Worm (Caenorhabditis elegans) whole organism, L1 larva: Measurements from ENCODE around the gene bath-44.

Source experiments
- C04F5.9 ChIP-seq: sonication (generic microtip); optimal IDR thresholded peaks from 2 replicates; lab custom pipeline; 2016; ENCODE audit warnings: missing genetic modification characterization, missing compliant biosample characterization
- C34B4.2 ChIP-seq: sonication (generic microtip); optimal IDR thresholded peaks from 2 replicates; lab custom pipeline; 2017; ENCODE audit warnings: mild to moderate bottlenecking, missing genetic modification characterization, missing compliant biosample characterization
- F16B12.6 ChIP-seq: fragments of 150-350 bp; optimal IDR thresholded peaks from 2 replicates; lab custom pipeline; 2014; ENCODE audit warnings: missing biosample characterization, missing genetic modification characterization
- alr-1 ChIP-seq: fragments of 200-800 bp; sonication (Bioruptor generic); optimal IDR thresholded peaks from 2 replicates; lab custom pipeline; 2018; ENCODE audit warnings: borderline replicate concordance, mild to moderate bottlenecking, missing genetic modification characterization, missing compliant biosample characterization
- aly-2 ChIP-seq: fragments of 150-350 bp; optimal IDR thresholded peaks from 2 replicates; lab custom pipeline; 2014; ENCODE audit warnings: missing biosample characterization, missing genetic modification characterization
- ama-1 ChIP-seq: fragments of 150-350 bp; optimal IDR thresholded peaks from 2 replicates; lab custom pipeline; 2014
- blmp-1 ChIP-seq: fragments of 150-350 bp; optimal IDR thresholded peaks from 2 replicates; lab custom pipeline; 2014; ENCODE audit warnings: missing biosample characterization, missing genetic modification characterization
- ceh-63 ChIP-seq: fragments of 200-800 bp; sonication (Bioruptor generic); optimal IDR thresholded peaks from 2 replicates; lab custom pipeline; 2018; ENCODE audit warnings: mild to moderate bottlenecking, missing genetic modification characterization, missing compliant biosample characterization
- ceh-88 ChIP-seq: fragments of 200-800 bp; sonication (Bioruptor generic); IDR thresholded peaks from 2 replicates; pipeline ENCODE4 v1.3.6; 2022; ENCODE audit warnings: missing genetic modification characterization, missing compliant biosample characterization
- ces-1 ChIP-seq: fragments of 150-350 bp; optimal IDR thresholded peaks from 2 replicates; lab custom pipeline; 2014; ENCODE audit warnings: missing biosample characterization, missing genetic modification reagents, missing genetic modification characterization
- dpl-1 ChIP-seq, 3 experiments: fragments of 150-350 bp in 2 of 3; sonication (generic microtip) in 1 of 3; optimal IDR thresholded peaks; 2 replicates each; lab custom pipeline; 2014 to 2017; ENCODE audit warnings: missing biosample characterization in 3 of 3, missing genetic modification characterization in 3 of 3, missing genetic modification reagents in 3 of 3
- efl-1 ChIP-seq, 4 experiments: fragments of 150-350 bp; optimal IDR thresholded peaks in 3 of 4; peaks in 1 of 4; 1 replicate in 1 of 4; 2 replicates in 3 of 4; lab custom pipeline; 2014; ENCODE audit warnings: missing biosample characterization in 2 of 4, missing genetic modification characterization in 2 of 4, missing genetic modification reagents in 2 of 4
- elt-3 ChIP-seq, 6 experiments: fragments of 150-350 bp in 1 of 6; sonication (generic microtip); optimal IDR thresholded peaks; 2 replicates each; lab custom pipeline; 2017 to 2018; ENCODE audit warnings: missing biosample characterization in 6 of 6, missing genetic modification characterization in 6 of 6, inconsistent platforms in 1 of 6
- ets-5 ChIP-seq: fragments of 200-800 bp; sonication (Bioruptor generic); IDR thresholded peaks from 2 replicates; pipeline ENCODE4 v1.3.6; 2022; ENCODE audit warnings: missing genetic modification characterization, missing compliant biosample characterization
- fkh-10 ChIP-seq: sonication (generic microtip); optimal IDR thresholded peaks from 2 replicates; lab custom pipeline; 2017; ENCODE audit warnings: missing biosample characterization, missing genetic modification reagents, missing genetic modification characterization
- fkh-8 ChIP-seq: sonication (generic microtip); optimal IDR thresholded peaks from 2 replicates; lab custom pipeline; 2016; ENCODE audit warnings: mild to moderate bottlenecking, missing genetic modification characterization, missing compliant biosample characterization
- grh-1 ChIP-seq: fragments of 200-800 bp; sonication (Bioruptor generic); IDR thresholded peaks from 2 replicates; pipeline ENCODE4 v1.3.6; 2022; ENCODE audit warnings: missing genetic modification reagents, missing genetic modification characterization, missing compliant biosample characterization
- hlh-17 ChIP-seq: fragments of 200-800 bp; sonication (Bioruptor generic); optimal IDR thresholded peaks from 2 replicates; lab custom pipeline; 2018; ENCODE audit warnings: missing genetic modification characterization, mild to moderate bottlenecking, missing compliant biosample characterization, moderate library complexity, borderline replicate concordance
- hpl-2 ChIP-seq: fragments of 150-350 bp; optimal IDR thresholded peaks from 2 replicates; lab custom pipeline; 2014; ENCODE audit warnings: missing biosample characterization, missing genetic modification reagents, missing genetic modification characterization
- irx-1 ChIP-seq: sonication (generic microtip); optimal IDR thresholded peaks from 2 replicates; lab custom pipeline; 2016; ENCODE audit warnings: missing genetic modification characterization, missing compliant biosample characterization
- lin-13 ChIP-seq: fragments of 150-350 bp; optimal IDR thresholded peaks from 2 replicates; lab custom pipeline; 2014; ENCODE audit warnings: missing biosample characterization, missing genetic modification reagents, missing genetic modification characterization
- lin-35 ChIP-seq, 2 experiments: fragments of 150-350 bp; optimal IDR thresholded peaks; 2 replicates each; lab custom pipeline; 2014; ENCODE audit warnings: missing biosample characterization in 2 of 2, missing genetic modification characterization in 2 of 2, missing genetic modification reagents in 2 of 2
- mab-9 ChIP-seq: fragments of 200-800 bp; sonication (Bioruptor generic); IDR thresholded peaks from 2 replicates; pipeline ENCODE4 v1.3.6; 2022; ENCODE audit warnings: missing genetic modification reagents, missing genetic modification characterization, missing compliant biosample characterization
- mdl-1 ChIP-seq, 2 experiments: fragments of 150-350 bp; optimal IDR thresholded peaks; 2 replicates each; lab custom pipeline; 2014 to 2017; ENCODE audit warnings: missing biosample characterization in 2 of 2, missing genetic modification characterization in 2 of 2, inconsistent platforms in 1 of 2
- nhr-11 ChIP-seq: fragments of 150-350 bp; optimal IDR thresholded peaks from 2 replicates; lab custom pipeline; 2014; ENCODE audit warnings: missing biosample characterization, missing genetic modification characterization
- nhr-20 ChIP-seq: sonication (generic microtip); optimal IDR thresholded peaks from 2 replicates; lab custom pipeline; 2016; ENCODE audit warnings: mild to moderate bottlenecking, missing genetic modification characterization, missing compliant biosample characterization
- nhr-76 ChIP-seq: sonication (generic microtip); optimal IDR thresholded peaks from 2 replicates; lab custom pipeline; 2017; ENCODE audit warnings: missing biosample characterization, missing genetic modification characterization
- nhr-85 ChIP-seq: sonication (generic microtip); peaks from one replicate; lab custom pipeline; 2016; ENCODE audit warnings: missing genetic modification characterization, inconsistent platforms, missing compliant biosample characterization
- nhr-90 ChIP-seq: sonication (generic microtip); optimal IDR thresholded peaks from 2 replicates; lab custom pipeline; 2016; ENCODE audit warnings: mild to moderate bottlenecking, missing genetic modification characterization, missing compliant biosample characterization; ENCODE audit not compliant: poor library complexity
- pax-3 ChIP-seq: fragments of 200-800 bp; sonication (Bioruptor generic); optimal IDR thresholded peaks from 2 replicates; lab custom pipeline; 2018; ENCODE audit warnings: mild to moderate bottlenecking, missing genetic modification characterization, moderate library complexity, missing compliant biosample characterization
- pqm-1 ChIP-seq: sonication (generic microtip); optimal IDR thresholded peaks from 3 replicates; lab custom pipeline; 2017; ENCODE audit warnings: missing biosample characterization, missing genetic modification characterization
- rnt-1 ChIP-seq: sonication (generic microtip); optimal IDR thresholded peaks from 2 replicates; lab custom pipeline; 2016; ENCODE audit warnings: mild to moderate bottlenecking, missing genetic modification characterization, moderate library complexity, missing compliant biosample characterization
- sup-37 ChIP-seq: fragments of 200-800 bp; sonication (Bioruptor generic); optimal IDR thresholded peaks from 2 replicates; lab custom pipeline; 2018; ENCODE audit warnings: mild to moderate bottlenecking, missing genetic modification characterization, missing compliant biosample characterization
- tbx-2 ChIP-seq: sonication (generic microtip); optimal IDR thresholded peaks from 2 replicates; lab custom pipeline; 2016; ENCODE audit warnings: missing genetic modification characterization, missing compliant biosample characterization
- unc-30 ChIP-seq: sonication (generic microtip); optimal IDR thresholded peaks from 2 replicates; lab custom pipeline; 2017; ENCODE audit warnings: missing biosample characterization, missing genetic modification characterization
- unc-62 ChIP-seq: fragments of 150-350 bp; optimal IDR thresholded peaks from 2 replicates; lab custom pipeline; 2014; ENCODE audit warnings: missing biosample characterization, missing genetic modification reagents, missing genetic modification characterization
- unc-86 ChIP-seq: sonication (generic microtip); optimal IDR thresholded peaks from 2 replicates; lab custom pipeline; 2016; ENCODE audit warnings: missing genetic modification characterization, missing compliant biosample characterization
- zag-1 ChIP-seq: fragments of 150-350 bp; optimal IDR thresholded peaks from 2 replicates; lab custom pipeline; 2014; ENCODE audit warnings: missing biosample characterization, missing genetic modification characterization
- zip-4 ChIP-seq: fragments of 200-800 bp; sonication (Bioruptor generic); optimal IDR thresholded peaks from 2 replicates; lab custom pipeline; 2018; ENCODE audit warnings: mild to moderate bottlenecking, missing genetic modification characterization, moderate library complexity, missing compliant biosample characterization
- ztf-11 ChIP-seq, 2 experiments: sonication (generic microtip); optimal IDR thresholded peaks; 2 replicates each; lab custom pipeline; 2016 to 2017; ENCODE audit warnings: missing genetic modification characterization in 2 of 2, missing biosample characterization in 1 of 2, missing compliant biosample characterization in 1 of 2

The bath-44 gene

ce11 chrII:7396081-7396480 lies 1.3 kb downstream of the bath-44 start:
- TF ChIP-seq pax-3 (tag; lab: Kevin White, UChicago) (no peak), unc-62 (GFP tag; lab: Kevin White, UChicago) (no peak), pqm-1 (tag; lab: Kevin White, UChicago) (no peak), fkh-8 (tag; lab: Kevin White, UChicago) (no peak), fkh-10 (no peak), dpl-1 (GFP tag; optimal IDR thresholded peaks at IDR 0.05; lab: Kevin White, UChicago) (no peak), rnt-1 (tag; lab: Kevin White, UChicago) (no peak), ceh-88 (GFP tag; lab: Robert Waterston, UW) (no peak), lin-13 (GFP tag; lab: Kevin White, UChicago) (no peak), ceh-63 (no peak), alr-1 (tag; lab: Kevin White, UChicago) (no peak), blmp-1 (tag; lab: Kevin White, UChicago) (no peak), mab-9 (GFP tag; lab: Robert Waterston, UW) (no peak), F16B12.6 (tag; lab: Kevin White, UChicago) (no peak), ets-5 (GFP tag; lab: Robert Waterston, UW) (no peak), efl-1 (optimal IDR thresholded peaks at IDR 0.05; lab: Kevin White, UChicago) (no peak), efl-1 (GFP tag; optimal IDR thresholded peaks at IDR 0.05 in 1 of 2; lab: Kevin White, UChicago) (no peak)
- TF ChIP-seq, all 84 proteins: peak for 0

- peak; percentile 63 for TF ChIP-seq nhr-85 (tag; lab: Kevin White, UChicago)
- peak; percentile 0 for TF ChIP-seq blmp-1 (tag; lab: Kevin White, UChicago)
- TF ChIP-seq lin-35 (GFP tag; optimal IDR thresholded peaks at IDR 0.05; lab: Kevin White, UChicago), result peak in 1 of 2 experiments; percentile 60
- no peak for TF ChIP-seq nhr-20
- peak; percentile 29 to 52 for TF ChIP-seq efl-1 (optimal IDR thresholded peaks at IDR 0.05; lab: Kevin White, UChicago)
- TF ChIP-seq efl-1 (GFP tag; optimal IDR thresholded peaks at IDR 0.05 in 1 of 2; lab: Kevin White, UChicago), result peak; percentile 55 to 96
- TF ChIP-seq nhr-90 (tag; lab: Kevin White, UChicago), result peak; percentile 8
- peak in 2 of 3 experiments; percentile 40 to 49 for TF ChIP-seq dpl-1 (GFP tag; optimal IDR thresholded peaks at IDR 0.05; lab: Kevin White, UChicago)
- no peak for TF ChIP-seq ets-5 (GFP tag; lab: Robert Waterston, UW)
- TF ChIP-seq rnt-1 (tag; lab: Kevin White, UChicago), result peak; percentile 43
- TF ChIP-seq nhr-11 (tag; lab: Kevin White, UChicago), result no peak
- TF ChIP-seq, all 84 proteins: peak for 7
Measured at ce11 chrII:7397273-7397840, 2.6 kb downstream of the bath-44 start.

- TF ChIP-seq nhr-76 (tag; lab: Kevin White, UChicago) (no peak), unc-30 (tag; lab: Kevin White, UChicago) (no peak), ets-5 (GFP tag; lab: Robert Waterston, UW) (no peak), mdl-1 (tag; optimal IDR thresholded peaks at IDR 0.05; lab: Kevin White, UChicago) (no peak), ces-1 (GFP tag; lab: Kevin White, UChicago) (no peak), fkh-8 (tag; lab: Kevin White, UChicago) (no peak), aly-2 (tag; lab: Kevin White, UChicago) (no peak)
Measured at ce11 chrII:7398712-7399111, 4.0 kb downstream of the bath-44 start, which contains the start of gene C07D10.1. Gene C07D10.1 (plus strand): TSS chrII:7399012.

- TF ChIP-seq ztf-11 (tag; optimal IDR thresholded peaks at IDR 0.05; lab: Kevin White, UChicago) (no peak), grh-1 (GFP tag; lab: Robert Waterston, UW) (no peak), aly-2 (tag; lab: Kevin White, UChicago) (no peak), C04F5.9 (tag; lab: Kevin White, UChicago) (no peak), ama-1 (lab: Kevin White, UChicago) (no peak), zip-4 (GFP tag; lab: Kevin White, UChicago) (no peak), zag-1 (tag; lab: Kevin White, UChicago) (no peak), C34B4.2 (tag; lab: Kevin White, UChicago) (no peak), elt-3 (tag; optimal IDR thresholded peaks at IDR 0.05; lab: Kevin White, UChicago) (no peak), unc-86 (tag; lab: Kevin White, UChicago) (no peak), mab-9 (GFP tag; lab: Robert Waterston, UW) (no peak), irx-1 (no peak), sup-37 (GFP tag; lab: Kevin White, UChicago) (no peak), fkh-8 (tag; lab: Kevin White, UChicago) (no peak), hpl-2 (GFP tag; lab: Kevin White, UChicago) (no peak), hlh-17 (GFP tag; lab: Kevin White, UChicago) (no peak), tbx-2 (tag; lab: Kevin White, UChicago) (no peak)
Measured at ce11 chrII:7402625-7403024, 7.9 kb downstream of the bath-44 start, which contains the start of gene nas-7. Gene nas-7 (minus strand): TSS chrII:7402725.
